Fruit fly (Drosophila melanogaster) whole organism, embryonic: ENCODE data around the gene CG11550.

Source experiments
- CG10979 ChIP-seq: fragments of 200-800 bp; sonication (Bioruptor generic); optimal IDR thresholded peaks from 2 replicates; lab custom pipeline; 2018; ENCODE audit warnings: missing biosample characterization, mild to moderate bottlenecking, missing genetic modification characterization, moderate library complexity
- CG11093 ChIP-seq: fragments of 200-800 bp; sonication (Bioruptor generic); IDR thresholded peaks from 3 replicates; pipeline ENCODE4 v1.3.6; 2022; ENCODE audit warnings: missing biosample characterization, missing genetic modification characterization
- CG15479 ChIP-seq: fragments of 200-800 bp; sonication (Bioruptor generic); optimal IDR thresholded peaks from 3 replicates; lab custom pipeline; 2019; ENCODE audit warnings: missing biosample characterization, mild to moderate bottlenecking, missing genetic modification characterization, moderate library complexity
- CG17328 ChIP-seq: fragments of 200-800 bp; sonication (Bioruptor generic); IDR thresholded peaks from 2 replicates; pipeline ENCODE4 v1.3.6; 2022; ENCODE audit warnings: missing biosample characterization, missing genetic modification characterization
- CG18262 ChIP-seq: fragments of 200-800 bp; optimal IDR thresholded peaks from 3 replicates; lab custom pipeline; 2019; ENCODE audit warnings: missing biosample characterization, mild to moderate bottlenecking, missing genetic modification characterization, moderate library complexity
- CG2678 ChIP-seq: fragments of 200-800 bp; sonication (Bioruptor generic); optimal IDR thresholded peaks from 3 replicates; lab custom pipeline; 2019; ENCODE audit warnings: missing biosample characterization, mild to moderate bottlenecking, missing genetic modification characterization, moderate library complexity
- CG2712 ChIP-seq: fragments of 200-800 bp; optimal IDR thresholded peaks from 3 replicates; lab custom pipeline; 2019; ENCODE audit warnings: missing biosample characterization, mild to moderate bottlenecking, missing genetic modification characterization, moderate library complexity
- CG32532 ChIP-seq: fragments of 200-800 bp; sonication (Bioruptor generic); IDR thresholded peaks from 2 replicates; pipeline ENCODE4 v1.3.6; 2022; ENCODE audit warnings: missing biosample characterization, missing genetic modification characterization
- CG3281 ChIP-seq: fragments of 200-800 bp; sonication (Bioruptor generic); optimal IDR thresholded peaks from 3 replicates; lab custom pipeline; 2017; ENCODE audit warnings: missing biosample characterization, mild to moderate bottlenecking, missing genetic modification characterization
- CG34376 ChIP-seq: fragments of 200-800 bp; sonication (Bioruptor generic); optimal IDR thresholded peaks from 2 replicates; lab custom pipeline; 2018; ENCODE audit warnings: missing biosample characterization, mild to moderate bottlenecking, missing genetic modification characterization
- CG3838 ChIP-seq: fragments of 200-800 bp; sonication (Bioruptor generic); optimal IDR thresholded peaks from 3 replicates; lab custom pipeline; 2016; ENCODE audit warnings: missing biosample characterization, missing genetic modification characterization
- CG6791 ChIP-seq: fragments of 200-800 bp; sonication (Bioruptor generic); IDR thresholded peaks from 3 replicates; pipeline ENCODE4 v1.3.6; 2022; ENCODE audit warnings: missing biosample characterization, missing genetic modification characterization; ENCODE audit not compliant: partially characterized antibody
- CG7271 ChIP-seq: fragments of 200-800 bp; sonication (Bioruptor generic); optimal IDR thresholded peaks from 2 replicates; lab custom pipeline; 2018; ENCODE audit warnings: missing biosample characterization, mild to moderate bottlenecking, missing genetic modification characterization, moderate library complexity
- CG7987 ChIP-seq: fragments of 200-800 bp; sonication (Bioruptor generic); optimal IDR thresholded peaks from 2 replicates; lab custom pipeline; 2018; ENCODE audit warnings: missing biosample characterization, mild to moderate bottlenecking, missing genetic modification characterization, moderate library complexity
- CG8089 ChIP-seq: fragments of 200-800 bp; sonication (Bioruptor generic); optimal IDR thresholded peaks from 3 replicates; lab custom pipeline; 2016; ENCODE audit warnings: missing biosample characterization, missing genetic modification characterization
- CoRest ChIP-seq: fragments of 200-800 bp; sonication (Bioruptor generic); optimal IDR thresholded peaks from 3 replicates; lab custom pipeline; 2018; ENCODE audit warnings: missing biosample characterization, mild to moderate bottlenecking, missing genetic modification characterization, moderate library complexity
- Dek ChIP-seq: fragments of 200-800 bp; sonication (Bioruptor generic); optimal IDR thresholded peaks from 3 replicates; lab custom pipeline; 2019; ENCODE audit warnings: missing biosample characterization, mild to moderate bottlenecking, missing genetic modification characterization, moderate library complexity
- Dll ChIP-seq: fragments of 200-800 bp; sonication (Bioruptor generic); IDR thresholded peaks from 4 replicates; pipeline ENCODE4 v1.3.6; 2022; ENCODE audit warnings: missing biosample characterization, missing genetic modification characterization; ENCODE audit not compliant: partially characterized antibody
- Ets65A ChIP-seq: fragments of 200-800 bp; sonication (Bioruptor generic); peaks from one replicate; lab custom pipeline; 2016; ENCODE audit warnings: missing biosample characterization, missing genetic modification characterization
- Gug ChIP-seq: fragments of 200-800 bp; sonication (Bioruptor generic); IDR thresholded peaks from 4 replicates; pipeline ENCODE4 v1.3.6; 2022; ENCODE audit warnings: missing biosample characterization, missing genetic modification characterization
- HHEX ChIP-seq: fragments of 200-800 bp; sonication (Bioruptor generic); optimal IDR thresholded peaks from 3 replicates; lab custom pipeline; 2017; ENCODE audit warnings: missing biosample characterization, mild to moderate bottlenecking, missing genetic modification characterization, missing genetic modification reagents
- HLH54F ChIP-seq: fragments of 200-800 bp; sonication (Bioruptor generic); optimal IDR thresholded peaks from 3 replicates; lab custom pipeline; 2016; ENCODE audit warnings: missing biosample characterization, missing genetic modification characterization
- Jarid2 ChIP-seq: fragments of 200-800 bp; sonication (Bioruptor generic); optimal IDR thresholded peaks from 3 replicates; lab custom pipeline; 2017; ENCODE audit warnings: mild to moderate bottlenecking, missing biosample characterization, missing genetic modification reagents, missing genetic modification characterization
- Max ChIP-seq: fragments of 200-800 bp; sonication (Bioruptor generic); optimal IDR thresholded peaks from 2 replicates; lab custom pipeline; 2016; ENCODE audit warnings: missing biosample characterization, mild to moderate bottlenecking, missing genetic modification characterization
- Mes4 ChIP-seq: fragments of 200-800 bp; sonication (Bioruptor generic); optimal IDR thresholded peaks from 2 replicates; lab custom pipeline; 2016; ENCODE audit warnings: missing biosample characterization, missing genetic modification characterization
- Nf-YB ChIP-seq: fragments of 200-800 bp; sonication (Bioruptor generic); optimal IDR thresholded peaks from 3 replicates; lab custom pipeline; 2019; ENCODE audit warnings: missing biosample characterization, mild to moderate bottlenecking, missing genetic modification characterization, moderate library complexity
- Oli ChIP-seq: fragments of 200-800 bp; sonication (Bioruptor generic); optimal IDR thresholded peaks from 2 replicates; lab custom pipeline; 2018; ENCODE audit warnings: missing biosample characterization, mild to moderate bottlenecking, missing genetic modification characterization, moderate library complexity
- Rx ChIP-seq: fragments of 200-800 bp; sonication (Bioruptor generic); IDR thresholded peaks from 2 replicates; pipeline ENCODE4 v1.3.6; 2022; ENCODE audit warnings: missing biosample characterization, missing genetic modification characterization
- aop ChIP-seq: fragments of 200-800 bp; sonication (Bioruptor generic); IDR thresholded peaks from 2 replicates; pipeline ENCODE4 v1.3.6; 2022; ENCODE audit warnings: missing biosample characterization, missing genetic modification characterization
- ara ChIP-seq: fragments of 200-800 bp; sonication (Bioruptor generic); IDR thresholded peaks from 2 replicates; pipeline ENCODE4 v1.3.6; 2022; ENCODE audit warnings: missing biosample characterization, missing genetic modification characterization
- exex ChIP-seq: fragments of 200-800 bp; sonication (Bioruptor generic); optimal IDR thresholded peaks from 4 replicates; lab custom pipeline; 2018; ENCODE audit warnings: missing biosample characterization, mild to moderate bottlenecking, missing genetic modification characterization, moderate library complexity
- fd102C ChIP-seq: fragments of 200-800 bp; sonication (Bioruptor generic); optimal IDR thresholded peaks from 2 replicates; lab custom pipeline; 2018; ENCODE audit warnings: missing biosample characterization, mild to moderate bottlenecking, missing genetic modification characterization, moderate library complexity
- grau ChIP-seq: fragments of 200-800 bp; optimal IDR thresholded peaks from 3 replicates; lab custom pipeline; 2019; ENCODE audit warnings: missing biosample characterization, mild to moderate bottlenecking, missing genetic modification characterization, moderate library complexity
- h ChIP-seq: fragments of >200 bp; optimal IDR thresholded peaks from 2 replicates; lab custom pipeline; 2017
- hbn ChIP-seq: fragments of 200-800 bp; sonication (Bioruptor generic); IDR thresholded peaks from 2 replicates; pipeline ENCODE4 v1.3.6; 2022; ENCODE audit warnings: missing biosample characterization, missing genetic modification characterization; ENCODE audit not compliant: partially characterized antibody
- ind ChIP-seq: fragments of 200-800 bp; sonication (Bioruptor generic); optimal IDR thresholded peaks from 3 replicates; lab custom pipeline; 2016; ENCODE audit warnings: missing biosample characterization, missing genetic modification characterization
- kni ChIP-seq: fragments of 200-800 bp; sonication (Bioruptor generic); optimal IDR thresholded peaks from 3 replicates; lab custom pipeline; 2017; ENCODE audit warnings: mild to moderate bottlenecking, missing biosample characterization, missing genetic modification reagents, missing genetic modification characterization
- otp ChIP-seq: fragments of 200-800 bp; sonication (Bioruptor generic); IDR thresholded peaks from 3 replicates; pipeline ENCODE4, ENCODE4 v1.3.6; 2022; ENCODE audit warnings: missing biosample characterization, missing genetic modification characterization
- prd ChIP-seq, 3 experiments: fragments of >200 bp in 2 of 3; fragments of 200-800 bp in 1 of 3; sonication (Bioruptor generic) in 1 of 3; optimal IDR thresholded peaks in 2 of 3; IDR thresholded peaks in 1 of 3; 2 replicates in 2 of 3; 3 replicates in 1 of 3; pipeline versions ENCODE4 v1.3.6 to Lab custom; 2017 to 2022; ENCODE audit warnings: missing biosample characterization in 1 of 3, missing genetic modification characterization in 1 of 3
- pzg ChIP-seq: fragments of 200-800 bp; sonication (Bioruptor generic); optimal IDR thresholded peaks from 3 replicates; lab custom pipeline; 2018; ENCODE audit warnings: missing biosample characterization, mild to moderate bottlenecking, missing genetic modification characterization, moderate library complexity
- ro ChIP-seq: fragments of 200-800 bp; sonication (Bioruptor generic); IDR thresholded peaks from 2 replicates; pipeline ENCODE4 v1.3.6; 2022; ENCODE audit warnings: missing biosample characterization, missing genetic modification characterization
- sens ChIP-seq: fragments of 200-800 bp; sonication (Bioruptor generic); peaks from one replicate; lab custom pipeline; 2016; ENCODE audit warnings: missing biosample characterization, missing genetic modification characterization
- sna ChIP-seq: fragments of 200-800 bp; sonication (Bioruptor generic); IDR thresholded peaks from 2 replicates; pipeline ENCODE4 v1.3.6; 2022; ENCODE audit warnings: missing biosample characterization, missing genetic modification characterization; ENCODE audit not compliant: partially characterized antibody
- toy ChIP-seq: fragments of 200-800 bp; sonication (Bioruptor generic); IDR thresholded peaks from 2 replicates; pipeline ENCODE4 v1.3.6; 2022; ENCODE audit warnings: missing biosample characterization, missing genetic modification characterization
- trh ChIP-seq: fragments of 200-800 bp; sonication (Bioruptor generic); optimal IDR thresholded peaks from 2 replicates; lab custom pipeline; 2016; ENCODE audit warnings: missing biosample characterization, missing genetic modification characterization
- ttk ChIP-seq: fragments of 200-800 bp; sonication (Bioruptor generic); IDR thresholded peaks from 2 replicates; pipeline ENCODE4 v2.1.2; 2022; ENCODE audit warnings: missing biosample characterization, missing genetic modification characterization
- unpg ChIP-seq: fragments of 200-800 bp; sonication (Bioruptor generic); optimal IDR thresholded peaks from 3 replicates; lab custom pipeline; 2018; ENCODE audit warnings: missing biosample characterization, mild to moderate bottlenecking, missing genetic modification characterization, moderate library complexity
- vfl ChIP-seq: fragments of 200-800 bp; sonication (Bioruptor generic); optimal IDR thresholded peaks from 2 replicates; lab custom pipeline; 2016; ENCODE audit warnings: missing biosample characterization, missing genetic modification characterization
- yki ChIP-seq: fragments of >200 bp; optimal IDR thresholded peaks from 3 replicates; lab custom pipeline; 2018

Gene CG11550

dm6 chr3R:31688671-31689642 lies 9.3 kb upstream of the CG11550 start (continued):
- no peak for TF ChIP-seq CG7271 (tag; lab: Kevin White, UChicago)
- peak; percentile 5 for TF ChIP-seq CG15479 (GFP tag; lab: Kevin White, UChicago)
- TF ChIP-seq aop (GFP tag; lab: Robert Waterston, UW) = no peak
- TF ChIP-seq Nf-YB = peak; percentile 13
- peak; percentile 14 for TF ChIP-seq unpg (GFP tag; lab: Kevin White, UChicago)
- TF ChIP-seq pzg = no peak
- peak; percentile 11 for TF ChIP-seq CoRest (tag; lab: Kevin White, UChicago)
- TF ChIP-seq HLH54F (GFP tag; lab: Kevin White, UChicago) = no peak
- TF ChIP-seq Max (GFP tag; lab: Kevin White, UChicago) = no peak
- TF ChIP-seq Jarid2 (GFP tag; lab: Kevin White, UChicago) = peak; percentile 1
- TF ChIP-seq fd102C (GFP tag; lab: Kevin White, UChicago) = no peak
- TF ChIP-seq HHEX = peak; percentile 9
- TF ChIP-seq CG2678 (tag; lab: Kevin White, UChicago) = peak; percentile 30
- peak; percentile 39; the same call in 1 of the 3 replicates for TF ChIP-seq CG6791 (GFP tag; lab: Robert Waterston, UW)
- no peak for TF ChIP-seq sna
- no peak for TF ChIP-seq hbn (GFP tag; lab: Robert Waterston, UW)
- TF ChIP-seq CG8089 = peak; percentile 5
- TF ChIP-seq CG34376 (GFP tag; lab: Kevin White, UChicago) = peak; percentile 49
- TF ChIP-seq Dll = peak; percentile 49; the same call in 1 of the 4 replicates
- peak; percentile 72 for TF ChIP-seq yki (lab: Kevin White, UChicago)
- no peak for TF ChIP-seq CG32532
- TF ChIP-seq CG10979 (tag; lab: Kevin White, UChicago) = peak; percentile 4
- no peak for TF ChIP-seq CG17328 (GFP tag; lab: Robert Waterston, UW)
- peak; percentile 22 for TF ChIP-seq CG2712 (tag; lab: Kevin White, UChicago)
- peak; percentile 32 for TF ChIP-seq Oli
- no peak for TF ChIP-seq ro (GFP tag; lab: Robert Waterston, UW)
- peak; percentile 0 for TF ChIP-seq CG3281 (GFP tag; lab: Kevin White, UChicago)
- TF ChIP-seq kni (GFP tag; lab: Kevin White, UChicago) = peak; percentile 74
- TF ChIP-seq Rx (GFP tag; lab: Robert Waterston, UW) = no peak
- TF ChIP-seq CG18262 (tag; lab: Kevin White, UChicago) = peak; percentile 30

dm6 chr3R:31687782-31688181 lies 8.1 kb upstream of the CG11550 start:
- TF ChIP-seq trh (GFP tag; lab: Kevin White, UChicago) = no peak
- peak; percentile 48; the same call in 1 of the 3 replicates for TF ChIP-seq otp
- no peak for TF ChIP-seq toy (GFP tag; lab: Robert Waterston, UW)
- no peak for TF ChIP-seq CG3838 (GFP tag; lab: Kevin White, UChicago)
- no peak for TF ChIP-seq prd (optimal IDR thresholded peaks at IDR 0.05; lab: Kevin White, UChicago)
- TF ChIP-seq prd (GFP tag; IDR thresholded peaks at IDR 0.05; lab: Robert Waterston, UW) = peak; percentile 27; the same call in 1 of the 3 replicates
- TF ChIP-seq Gug (GFP tag; lab: Robert Waterston, UW) = 0 out of 4 replicates have a peak, but pooled peaks have one; percentile 18
- TF ChIP-seq ind (GFP tag; lab: Kevin White, UChicago) = no peak
- TF ChIP-seq Dek (tag; lab: Kevin White, UChicago) = no peak
- TF ChIP-seq Ets65A = peak; percentile 89
- TF ChIP-seq sens (GFP tag; lab: Kevin White, UChicago) = peak; percentile 86
- TF ChIP-seq ara = peak; percentile 56; the same call in 1 of the 2 replicates
- TF ChIP-seq exex = no peak
- no peak for TF ChIP-seq CG11093 (GFP tag; lab: Robert Waterston, UW)
- peak; percentile 21 for TF ChIP-seq Mes4 (GFP tag; lab: Kevin White, UChicago)
- peak; percentile 27 for TF ChIP-seq grau (tag; lab: Kevin White, UChicago)
- peak; percentile 62; the same call in 1 of the 2 replicates for TF ChIP-seq ttk (GFP tag; lab: Robert Waterston, UW)
- TF ChIP-seq h (lab: Kevin White, UChicago) = no peak
- no peak for TF ChIP-seq vfl (GFP tag; lab: Kevin White, UChicago)
- no peak for TF ChIP-seq CG7987
